Fruit fly (Drosophila melanogaster): Measurements from ENCODE around the gene CG11322.

The CG11322 gene

dm6 chr2L:6787029-6787972 lies 27.9 kb upstream of the CG11322 start (continued):
- peak; percentile 95 for TF ChIP-seq sug (tag; optimal IDR thresholded peaks at IDR 0.05)
- peak; percentile 89 for TF ChIP-seq seq (GFP tag; IDR thresholded peaks at IDR 0.05)
- peak; percentile 91 for TF ChIP-seq Rfx (GFP tag; IDR thresholded peaks at IDR 0.05)
- TF ChIP-seq Dad (GFP tag; optimal IDR thresholded peaks at IDR 0.05): peak; percentile 95
- TF ChIP-seq bigmax (GFP tag; optimal IDR thresholded peaks at IDR 0.05): no peak
- peak; percentile 92 to 96 for TF ChIP-seq chif (GFP tag; optimal IDR thresholded peaks at IDR 0.05)
- TF ChIP-seq CG6272 (GFP tag; IDR thresholded peaks at IDR 0.05): peak; percentile 68
- TF ChIP-seq Atf6 (GFP tag; IDR thresholded peaks at IDR 0.05): peak; percentile 90
- peak; percentile 81 for TF ChIP-seq GATAe (GFP tag; conservative IDR thresholded peaks at IDR 0.05)
- peak; percentile 72 for TF ChIP-seq TFAM (GFP tag; optimal IDR thresholded peaks at IDR 0.05)
- peak; percentile 88 for TF ChIP-seq sqz (GFP tag; optimal IDR thresholded peaks at IDR 0.05)
- TF ChIP-seq yki (optimal IDR thresholded peaks at IDR 0.05): peak; percentile 29
- peak; percentile 85 for TF ChIP-seq CG11456 (GFP tag; IDR thresholded peaks at IDR 0.05)
- peak; percentile 78 for TF ChIP-seq Rx (GFP tag; IDR thresholded peaks at IDR 0.05)
- peak in 1 of 2 experiments; percentile 100 for TF ChIP-seq eve (GFP tag; optimal IDR thresholded peaks at IDR 0.05)
- TF ChIP-seq run (tag; optimal IDR thresholded peaks at IDR 0.05): peak; percentile 87
- TF ChIP-seq p53 (GFP tag; optimal IDR thresholded peaks at IDR 0.05): peak; percentile 87
- TF ChIP-seq CG7556 (GFP tag; optimal IDR thresholded peaks at IDR 0.05): peak; percentile 99
- peak; percentile 83 for TF ChIP-seq Ada2b (GFP tag; IDR thresholded peaks at IDR 0.05)
- peak; percentile 86 for TF ChIP-seq trem (tag; optimal IDR thresholded peaks at IDR 0.05)
- TF ChIP-seq h (optimal IDR thresholded peaks at IDR 0.05): no peak
- TF ChIP-seq sc (optimal IDR thresholded peaks at IDR 0.05): no peak
- TF ChIP-seq sc (GFP tag; optimal IDR thresholded peaks at IDR 0.05): peak; percentile 95
- TF ChIP-seq fd3F (GFP tag; optimal IDR thresholded peaks at IDR 0.05): peak; percentile 91
- TF ChIP-seq CG1647 (GFP tag; optimal IDR thresholded peaks at IDR 0.05): peak; percentile 94
- no peak for TF ChIP-seq hb (GFP tag; IDR thresholded peaks at IDR 0.05; ENCODE audit: partially characterized antibody)
- TF ChIP-seq CG4820 (GFP tag; optimal IDR thresholded peaks at IDR 0.05): peak; percentile 92
- peak; percentile 94 for TF ChIP-seq Dek (tag; optimal IDR thresholded peaks at IDR 0.05)
- peak; percentile 41; the same call in 1 of the 2 replicates for TF ChIP-seq CG4360 (GFP tag; IDR thresholded peaks at IDR 0.05)
- TF ChIP-seq Doc3 (GFP tag; IDR thresholded peaks at IDR 0.05; ENCODE audit: partially characterized antibody): 0 out of 3 replicates have a peak, but pooled peaks have one; percentile 10
- peak; percentile 83 for TF ChIP-seq CG5245 (GFP tag; optimal IDR thresholded peaks at IDR 0.05)
- TF ChIP-seq CG7357 (GFP tag; IDR thresholded peaks at IDR 0.05): peak; percentile 89
- peak; percentile 62 for TF ChIP-seq CG31365 (tag; optimal IDR thresholded peaks at IDR 0.05)
- TF ChIP-seq Abd-B (GFP tag; optimal IDR thresholded peaks at IDR 0.05): peak; percentile 96
- TF ChIP-seq Hr51 (GFP tag; optimal IDR thresholded peaks at IDR 0.05): peak; percentile 95 to 96
- peak; percentile 86 for TF ChIP-seq gcm (GFP tag; optimal IDR thresholded peaks at IDR 0.05)
- TF ChIP-seq CG12769 (tag; optimal IDR thresholded peaks at IDR 0.05): peak; percentile 92
- TF ChIP-seq kah (GFP tag; optimal IDR thresholded peaks at IDR 0.05): peak; percentile 83
- TF ChIP-seq CG13424 (tag; optimal IDR thresholded peaks at IDR 0.05): peak; percentile 97
- TF ChIP-seq CG8089 (GFP tag; optimal IDR thresholded peaks at IDR 0.05): peak; percentile 94
- peak; percentile 97 for TF ChIP-seq CG2120 (GFP tag; optimal IDR thresholded peaks at IDR 0.05)
- peak; percentile 93 for TF ChIP-seq CG6689 (GFP tag; IDR thresholded peaks at IDR 0.05)
- peak; percentile 97 for TF ChIP-seq bcd (GFP tag; optimal IDR thresholded peaks at IDR 0.05)
- TF ChIP-seq CG3163 (GFP tag; optimal IDR thresholded peaks at IDR 0.05): peak; percentile 91
- peak; percentile 93 for TF ChIP-seq jing (GFP tag; optimal IDR thresholded peaks at IDR 0.05)
- TF ChIP-seq E2f1 (GFP tag; IDR thresholded peaks at IDR 0.05): peak; percentile 89
- peak; percentile 80 for TF ChIP-seq CG10366 (GFP tag; IDR thresholded peaks at IDR 0.05)
- TF ChIP-seq cg (GFP tag; optimal IDR thresholded peaks at IDR 0.05): peak; percentile 93
- peak; percentile 94 for TF ChIP-seq emc (GFP tag; optimal IDR thresholded peaks at IDR 0.05)
- TF ChIP-seq Antp (GFP tag; optimal IDR thresholded peaks at IDR 0.05): peak; percentile 97

All from whole organism, embryonic.